Worm (Caenorhabditis elegans) whole organism, mixed stage, embryonic: ENCODE results near the gene best-12.

Experiments used
- elt-3 ChIP-seq: fragments of 150-350 bp; optimal IDR thresholded peaks from 2 replicates; lab custom pipeline; 2014; ENCODE audit warnings: missing biosample characterization, missing genetic modification characterization
- lin-13 ChIP-seq: fragments of 150-350 bp; optimal IDR thresholded peaks from 2 replicates; lab custom pipeline; 2014; ENCODE audit warnings: missing biosample characterization, missing genetic modification characterization
- lin-32 ChIP-seq: fragments of 200-800 bp; sonication (Bioruptor generic); optimal IDR thresholded peaks from 2 replicates; lab custom pipeline; 2018; ENCODE audit warnings: mild to moderate bottlenecking, missing genetic modification characterization, missing compliant biosample characterization
- lsy-2 ChIP-seq: fragments of 150-350 bp; optimal IDR thresholded peaks from 2 replicates; lab custom pipeline; 2014; ENCODE audit warnings: missing biosample characterization, missing genetic modification characterization
- mep-1 ChIP-seq: fragments of 150-350 bp; optimal IDR thresholded peaks from 2 replicates; lab custom pipeline; 2017; ENCODE audit warnings: missing biosample characterization, missing genetic modification reagents, missing genetic modification characterization, inconsistent platforms
- nhr-237 ChIP-seq: fragments of 150-350 bp; optimal IDR thresholded peaks from 2 replicates; lab custom pipeline; 2014; ENCODE audit warnings: missing biosample characterization, missing genetic modification characterization
- nhr-28 ChIP-seq: fragments of 150-350 bp; optimal IDR thresholded peaks from 2 replicates; lab custom pipeline; 2014; ENCODE audit warnings: missing biosample characterization, missing genetic modification characterization
- pha-4 ChIP-seq: fragments of 150-350 bp; optimal IDR thresholded peaks from 2 replicates; lab custom pipeline; 2018; ENCODE audit warnings: missing biosample characterization, missing genetic modification reagents, missing genetic modification characterization
- snpc-4 ChIP-seq: fragments of 150-350 bp; optimal IDR thresholded peaks from 2 replicates; lab custom pipeline; 2014; ENCODE audit warnings: missing biosample characterization, missing genetic modification characterization
- sptf-1 ChIP-seq: sonication (generic microtip); optimal IDR thresholded peaks from 2 replicates; lab custom pipeline; 2017; ENCODE audit warnings: mild to moderate bottlenecking, missing genetic modification characterization, moderate library complexity, missing compliant biosample characterization
- unc-120 ChIP-seq: sonication (generic microtip); optimal IDR thresholded peaks from 2 replicates; lab custom pipeline; 2017; ENCODE audit warnings: missing genetic modification characterization, missing compliant biosample characterization; ENCODE audit not compliant: poor library complexity, severe bottlenecking
- unc-62 ChIP-seq: fragments of 150-350 bp; optimal IDR thresholded peaks from 2 replicates; lab custom pipeline; 2014; ENCODE audit warnings: missing biosample characterization, missing genetic modification reagents, missing genetic modification characterization
- ztf-11 ChIP-seq: fragments of 150-350 bp; optimal IDR thresholded peaks from 2 replicates; lab custom pipeline; 2014; ENCODE audit warnings: missing biosample characterization, missing genetic modification characterization

ce11 chrV:16023559-16023958, 25.7 kb upstream of the best-12 start:
- TF ChIP-seq ztf-11 (tag; lab: Kevin White, UChicago) (no peak), elt-3 (tag; lab: Kevin White, UChicago) (no peak), lsy-2 (tag; lab: Kevin White, UChicago) (no peak), snpc-4 (tag; lab: Kevin White, UChicago) (no peak), nhr-28 (tag; lab: Kevin White, UChicago) (no peak), nhr-237 (tag; lab: Kevin White, UChicago) (no peak), unc-120 (no peak), lin-13 (tag; lab: Kevin White, UChicago) (no peak), lin-32 (no peak), unc-62 (GFP tag; lab: Kevin White, UChicago) (no peak), mep-1 (tag; lab: Kevin White, UChicago) (no peak), pha-4 (tag; lab: Kevin White, UChicago) (no peak), sptf-1 (tag; lab: Kevin White, UChicago) (no peak)
